Worm (Caenorhabditis elegans) whole organism, L3 larva: ENCODE data around the gene str-209.

Experiments used
- R02D3.7 ChIP-seq: fragments of 150-350 bp; optimal IDR thresholded peaks from 2 replicates; lab custom pipeline; 2014; ENCODE audit warnings: missing biosample characterization, missing genetic modification characterization
- ZK546.5 ChIP-seq: sonication (generic microtip); optimal IDR thresholded peaks from 2 replicates; lab custom pipeline; 2017; ENCODE audit warnings: missing biosample characterization, missing genetic modification characterization
- ceh-82 ChIP-seq: fragments of 150-350 bp; optimal IDR thresholded peaks from 2 replicates; lab custom pipeline; 2014; ENCODE audit warnings: missing biosample characterization, missing genetic modification characterization
- elt-2 ChIP-seq: sonication (generic microtip); optimal IDR thresholded peaks from 2 replicates; lab custom pipeline; 2016; ENCODE audit warnings: missing genetic modification reagents, mild to moderate bottlenecking, missing genetic modification characterization, missing compliant biosample characterization
- fos-1 ChIP-seq: fragments of 150-350 bp; optimal IDR thresholded peaks from 2 replicates; lab custom pipeline; 2014; ENCODE audit warnings: missing biosample characterization, missing genetic modification characterization
- jun-1 ChIP-seq: fragments of 150-350 bp; optimal IDR thresholded peaks from 2 replicates; lab custom pipeline; 2014; ENCODE audit warnings: missing biosample characterization, missing genetic modification reagents, missing genetic modification characterization
- lin-15B ChIP-seq: fragments of 150-350 bp; optimal IDR thresholded peaks from 2 replicates; lab custom pipeline; 2014; ENCODE audit warnings: missing biosample characterization, missing genetic modification characterization
- mdl-1 ChIP-seq: fragments of 150-350 bp; optimal IDR thresholded peaks from 2 replicates; lab custom pipeline; 2014; ENCODE audit warnings: missing biosample characterization, missing genetic modification characterization
- nhr-43 ChIP-seq: sonication (generic microtip); optimal IDR thresholded peaks from 2 replicates; lab custom pipeline; 2016; ENCODE audit warnings: mild to moderate bottlenecking, missing genetic modification characterization, missing compliant biosample characterization; ENCODE audit not compliant: poor library complexity, severe bottlenecking
- unc-39 ChIP-seq: sonication (generic microtip); optimal IDR thresholded peaks from 4 replicates; lab custom pipeline; 2017; ENCODE audit warnings: missing biosample characterization, missing genetic modification characterization
- unc-62 ChIP-seq: fragments of 150-350 bp; sonication (generic microtip); optimal IDR thresholded peaks from 4 replicates; lab custom pipeline; 2014; ENCODE audit warnings: missing biosample characterization, missing genetic modification reagents, missing genetic modification characterization
- zag-1 ChIP-seq: fragments of 150-350 bp; optimal IDR thresholded peaks from 2 replicates; lab custom pipeline; 2014; ENCODE audit warnings: missing biosample characterization, missing genetic modification characterization

ce11 chrV:4972943-4973342, 24.2 kb downstream of the str-209 start, which contains the start of gene srsx-9:
- no peak for TF ChIP-seq ceh-82
- no peak for TF ChIP-seq R02D3.7 (tag; lab: Kevin White, UChicago)
- no peak for TF ChIP-seq ZK546.5
- no peak for TF ChIP-seq unc-62 (GFP tag; lab: Kevin White, UChicago)
- TF ChIP-seq mdl-1 (tag; lab: Kevin White, UChicago): no peak
- no peak for TF ChIP-seq nhr-43 (tag; lab: Kevin White, UChicago)
- no peak for TF ChIP-seq unc-39 (tag; lab: Kevin White, UChicago)
- no peak for TF ChIP-seq elt-2 (tag; lab: Kevin White, UChicago)
- TF ChIP-seq zag-1 (tag; lab: Kevin White, UChicago): no peak
- TF ChIP-seq jun-1 (tag; lab: Kevin White, UChicago): no peak
- TF ChIP-seq fos-1 (tag; lab: Kevin White, UChicago): no peak
- TF ChIP-seq lin-15B (tag; lab: Kevin White, UChicago): no peak
